Fruit fly (Drosophila melanogaster): Measurements from ENCODE around the gene CG15059.
A peak's percentile ranks its signal among the peaks of the same experiment; 100 is the strongest.

CG15059 gene

DNA sequence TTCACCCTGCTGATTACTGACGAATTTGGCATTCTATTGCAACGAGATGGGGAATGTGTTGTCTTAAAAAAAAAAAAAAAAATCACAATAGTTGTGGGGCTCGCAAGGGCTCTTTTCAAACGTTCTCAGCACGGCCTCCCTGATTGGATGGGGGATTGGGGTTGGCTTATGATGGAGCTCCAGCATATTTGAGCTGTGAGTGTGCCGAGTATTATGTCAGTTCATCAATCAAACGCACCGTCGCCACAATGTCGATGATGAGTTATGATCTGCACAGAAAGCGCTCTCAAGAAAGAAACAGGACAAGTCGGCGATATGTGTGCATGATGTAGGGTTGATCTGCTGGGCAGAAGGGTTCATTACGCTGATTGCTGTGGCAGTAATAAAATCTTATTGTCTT, at the start of gene CG15059:
Gene CG15059 (minus strand): TSS at position 101 of the 400 bp plus-strand sequence.
- no peak for TF ChIP-seq grau (tag; optimal IDR thresholded peaks at IDR 0.05)
- no peak for TF ChIP-seq Nf-YA (GFP tag; IDR thresholded peaks at IDR 0.05)
- TF ChIP-seq Mes4 (GFP tag; optimal IDR thresholded peaks at IDR 0.05) = no peak
- TF ChIP-seq odd (GFP tag; optimal IDR thresholded peaks at IDR 0.05) = no peak
- no peak for TF ChIP-seq kah (GFP tag; optimal IDR thresholded peaks at IDR 0.05)
- TF ChIP-seq CG17385 (GFP tag; optimal IDR thresholded peaks at IDR 0.05) = no peak
- no peak for TF ChIP-seq Hr39 (optimal IDR thresholded peaks at IDR 0.05)
- no peak for TF ChIP-seq CG31388 (GFP tag; optimal IDR thresholded peaks at IDR 0.05)
- no peak for TF ChIP-seq Myb (GFP tag; optimal IDR thresholded peaks at IDR 0.05)
- TF ChIP-seq Hmx (GFP tag; optimal IDR thresholded peaks at IDR 0.05) = no peak
- no peak for TF ChIP-seq CG1792 (GFP tag; optimal IDR thresholded peaks at IDR 0.05)
- no peak for TF ChIP-seq NfI (GFP tag; optimal IDR thresholded peaks at IDR 0.05)

DNA sequence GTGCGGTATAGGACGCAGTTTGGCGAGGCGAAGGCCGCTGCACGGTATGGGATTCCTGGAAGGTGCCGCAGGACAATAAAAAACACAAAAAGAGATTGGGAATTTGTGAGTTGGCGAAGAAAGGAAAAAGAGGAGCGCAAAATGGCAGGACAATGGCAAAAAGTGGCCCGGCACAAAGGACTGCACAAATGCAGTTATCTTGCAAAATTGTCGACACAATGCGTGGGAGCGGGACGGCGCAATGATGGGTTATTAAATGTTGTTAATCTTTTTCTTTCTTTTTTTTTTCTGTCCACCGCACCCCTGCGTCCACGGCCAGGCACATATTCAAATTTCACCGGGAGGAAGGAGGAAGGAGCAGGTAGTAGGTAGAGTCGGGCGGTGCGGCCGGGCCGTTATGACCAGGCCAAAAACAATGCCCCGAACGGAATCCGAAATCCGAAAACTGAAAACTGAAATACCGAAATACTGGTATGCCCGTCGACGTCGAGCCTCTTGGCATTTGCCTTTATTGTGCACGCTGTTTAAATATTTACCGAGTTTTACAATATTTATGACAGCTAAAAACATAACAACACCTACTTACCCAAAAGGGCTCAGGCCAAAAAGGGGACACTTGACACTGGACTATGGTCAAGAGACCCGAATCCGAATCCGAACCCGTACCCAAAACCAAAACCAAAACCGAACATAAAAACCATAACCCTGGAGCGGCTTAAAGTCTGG, 44.4 kb upstream of the CG15059 start:
- peak; percentile 57 for TF ChIP-seq zen (tag; optimal IDR thresholded peaks at IDR 0.05)
- TF ChIP-seq gce (GFP tag; IDR thresholded peaks at IDR 0.05) = no peak
- TF ChIP-seq danr (GFP tag; IDR thresholded peaks at IDR 0.05) = no peak
- TF ChIP-seq CG18011 (GFP tag; optimal IDR thresholded peaks at IDR 0.05) = no peak
- TF ChIP-seq CG31365 (tag; optimal IDR thresholded peaks at IDR 0.05) = no peak
- no peak for TF ChIP-seq ato (GFP tag; IDR thresholded peaks at IDR 0.05; ENCODE audit: partially characterized antibody)
- TF ChIP-seq D (optimal IDR thresholded peaks at IDR 0.05) = peak; percentile 90
- no peak for TF ChIP-seq D (GFP tag; optimal IDR thresholded peaks at IDR 0.05)
- no peak for TF ChIP-seq CG8359 (GFP tag; optimal IDR thresholded peaks at IDR 0.05; ENCODE audit: borderline replicate concordance)
- TF ChIP-seq sisA (GFP tag; IDR thresholded peaks at IDR 0.05) = no peak
- peak; percentile 92 for TF ChIP-seq CG15479 (GFP tag; optimal IDR thresholded peaks at IDR 0.05)
- TF ChIP-seq vvl (GFP tag; IDR thresholded peaks at IDR 0.05) = no peak
- TF ChIP-seq CTCF (GFP tag; optimal IDR thresholded peaks at IDR 0.05) = no peak
- no peak for TF ChIP-seq CG10565 (GFP tag; optimal IDR thresholded peaks at IDR 0.05)
- no peak for TF ChIP-seq row (GFP tag; IDR thresholded peaks at IDR 0.05)
- no peak for TF ChIP-seq Spps (tag; optimal IDR thresholded peaks at IDR 0.05)
- peak in 1 of 2 experiments; percentile 91 for TF ChIP-seq tll (GFP tag; optimal IDR thresholded peaks at IDR 0.05)
- TF ChIP-seq Ets65A (GFP tag) = peak; percentile 3
- no peak for TF ChIP-seq CG15269 (tag; optimal IDR thresholded peaks at IDR 0.05)
- no peak for TF ChIP-seq CG10462 (GFP tag; optimal IDR thresholded peaks at IDR 0.05)
- TF ChIP-seq Poxn (GFP tag; IDR thresholded peaks at IDR 0.05) = no peak
- TF ChIP-seq crp (GFP tag; optimal IDR thresholded peaks at IDR 0.05) = no peak
- TF ChIP-seq CG7987 (GFP tag; optimal IDR thresholded peaks at IDR 0.05) = no peak
- no peak for TF ChIP-seq Chrac-16 (GFP tag; optimal IDR thresholded peaks at IDR 0.05)
- TF ChIP-seq cad (GFP tag; optimal IDR thresholded peaks at IDR 0.05) = peak; percentile 70
- TF ChIP-seq dpn (GFP tag; optimal IDR thresholded peaks at IDR 0.05) = no peak
- no peak for TF ChIP-seq CG5245 (GFP tag; optimal IDR thresholded peaks at IDR 0.05)

DNA sequence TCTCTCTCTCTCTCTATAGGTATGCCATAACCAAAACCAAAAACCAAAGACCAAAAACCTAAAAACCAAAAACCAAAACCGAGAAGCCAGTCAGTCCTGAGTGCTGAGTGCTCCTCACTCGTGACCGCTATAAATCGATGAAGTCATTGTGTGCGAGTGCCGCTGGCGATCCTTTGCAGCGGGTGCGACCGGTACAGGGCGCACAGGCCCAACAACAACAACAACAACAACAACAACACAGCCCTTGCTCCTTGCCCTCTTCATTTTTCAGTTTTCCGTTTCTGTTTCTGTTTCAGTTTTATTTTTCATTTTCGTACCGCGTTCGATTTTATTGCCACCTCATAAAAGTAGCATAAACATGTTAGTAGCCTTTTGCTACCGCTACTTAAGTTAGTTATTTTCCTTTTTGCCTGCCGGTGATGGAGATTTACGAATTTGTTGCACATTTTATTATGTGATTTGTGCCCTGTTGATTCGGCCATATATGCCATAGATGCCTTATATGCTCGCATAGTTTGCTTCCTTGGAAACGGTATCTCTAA, 41.5 kb upstream of the CG15059 start:
- TF ChIP-seq cad (GFP tag; optimal IDR thresholded peaks at IDR 0.05) (peak; percentile 77), tll (GFP tag; optimal IDR thresholded peaks at IDR 0.05) (peak in 1 of 2 experiments; percentile 98), Dll (GFP tag; IDR thresholded peaks at IDR 0.05; ENCODE audit: partially characterized antibody) (no peak), Lim3 (GFP tag; IDR thresholded peaks at IDR 0.05) (no peak), CG7271 (tag; optimal IDR thresholded peaks at IDR 0.05) (peak; percentile 31), grau (tag; optimal IDR thresholded peaks at IDR 0.05) (peak; percentile 90), CG13424 (tag; optimal IDR thresholded peaks at IDR 0.05) (no peak), esg (GFP tag; conservative IDR thresholded peaks at IDR 0.05) (no peak), scrt (GFP tag; optimal IDR thresholded peaks at IDR 0.05) (no peak), lola (GFP tag; optimal IDR thresholded peaks at IDR 0.05) (no peak), Hey (tag; optimal IDR thresholded peaks at IDR 0.05) (no peak), Mes4 (GFP tag; optimal IDR thresholded peaks at IDR 0.05) (no peak), D (optimal IDR thresholded peaks at IDR 0.05) (peak; percentile 77), D (GFP tag; optimal IDR thresholded peaks at IDR 0.05) (no peak), CG4360 (GFP tag; IDR thresholded peaks at IDR 0.05) (peak; percentile 98)

Measured in whole organism, embryonic.